Fruit fly (Drosophila melanogaster): ENCODE results near the gene CG33920.

Gene CG33920

dm6 chr3R:31059807-31060707 lies 15.2 kb upstream of the CG33920 start (continued):
- no peak for TF ChIP-seq CG31388 (GFP tag; optimal IDR thresholded peaks at IDR 0.05)
- TF ChIP-seq Hsf (GFP tag; optimal IDR thresholded peaks at IDR 0.05): peak; percentile 20
- TF ChIP-seq danr (GFP tag; IDR thresholded peaks at IDR 0.05): 0 out of 2 replicates have a peak, but pooled peaks have one; percentile 10
- TF ChIP-seq shn (GFP tag; optimal IDR thresholded peaks at IDR 0.05): peak; percentile 20
- peak; percentile 92 for TF ChIP-seq sens (GFP tag)
- peak; percentile 11 for TF ChIP-seq Mad (GFP tag; optimal IDR thresholded peaks at IDR 0.05)
- TF ChIP-seq dati (GFP tag; IDR thresholded peaks at IDR 0.05): 0 out of 2 replicates have a peak, but pooled peaks have one; percentile 30
- peak; percentile 31 for TF ChIP-seq Bdp1 (GFP tag; optimal IDR thresholded peaks at IDR 0.05)
- TF ChIP-seq phol (tag; optimal IDR thresholded peaks at IDR 0.05): peak; percentile 48
- no peak for TF ChIP-seq Gsc (GFP tag; IDR thresholded peaks at IDR 0.05)
- no peak for TF ChIP-seq CG6683 (GFP tag; optimal IDR thresholded peaks at IDR 0.05)
- TF ChIP-seq E2f2 (GFP tag; IDR thresholded peaks at IDR 0.05): no peak
- peak; percentile 30 for TF ChIP-seq CG7786 (GFP tag; optimal IDR thresholded peaks at IDR 0.05)
- peak; percentile 33 for TF ChIP-seq CG13775 (GFP tag; optimal IDR thresholded peaks at IDR 0.05)
- no peak for TF ChIP-seq fd64A (GFP tag; optimal IDR thresholded peaks at IDR 0.05)
- peak; percentile 26; the same call in 1 of the 2 replicates for TF ChIP-seq CG4730 (GFP tag; IDR thresholded peaks at IDR 0.05)
- TF ChIP-seq TFAM (GFP tag; optimal IDR thresholded peaks at IDR 0.05): no peak
- TF ChIP-seq HLH54F (GFP tag; optimal IDR thresholded peaks at IDR 0.05): peak; percentile 3
- TF ChIP-seq Camta (GFP tag; optimal IDR thresholded peaks at IDR 0.05): peak; percentile 5
- peak; percentile 77 for TF ChIP-seq CG4360 (GFP tag; IDR thresholded peaks at IDR 0.05)
- no peak for TF ChIP-seq Dp (GFP tag; optimal IDR thresholded peaks at IDR 0.05)
- TF ChIP-seq sob (GFP tag; IDR thresholded peaks at IDR 0.05): no peak; the same call in 1 of the 2 replicates
- TF ChIP-seq Xrp1 (GFP tag; IDR thresholded peaks at IDR 0.05): peak; percentile 65
- TF ChIP-seq Elba2 (GFP tag; optimal IDR thresholded peaks at IDR 0.05): peak; percentile 90
- no peak for TF ChIP-seq H2.0 (GFP tag; IDR thresholded peaks at IDR 0.05)
- TF ChIP-seq CG1792 (GFP tag; optimal IDR thresholded peaks at IDR 0.05): no peak
- TF ChIP-seq toy (GFP tag; IDR thresholded peaks at IDR 0.05): no peak
- TF ChIP-seq gcm (GFP tag; optimal IDR thresholded peaks at IDR 0.05): no peak
- no peak for TF ChIP-seq CG5180 (GFP tag; optimal IDR thresholded peaks at IDR 0.05)
- TF ChIP-seq CG11398 (GFP tag; optimal IDR thresholded peaks at IDR 0.05): no peak
- peak; percentile 3 for TF ChIP-seq Abd-B (GFP tag; optimal IDR thresholded peaks at IDR 0.05)
- TF ChIP-seq bowl (GFP tag; IDR thresholded peaks at IDR 0.05): no peak
- peak; percentile 9 for TF ChIP-seq trem (tag; optimal IDR thresholded peaks at IDR 0.05)
- no peak for TF ChIP-seq CG10654 (GFP tag; optimal IDR thresholded peaks at IDR 0.05)
- peak; percentile 15 for TF ChIP-seq sug (tag; optimal IDR thresholded peaks at IDR 0.05)
- TF ChIP-seq ken (GFP tag; IDR thresholded peaks at IDR 0.05): 0 out of 3 replicates have a peak, but pooled peaks have one; percentile 47
- peak; percentile 43; the same call in 1 of the 4 replicates for TF ChIP-seq Gug (GFP tag; IDR thresholded peaks at IDR 0.05)
- TF ChIP-seq pan (optimal IDR thresholded peaks at IDR 0.05): no peak
- TF ChIP-seq pan (GFP tag; optimal IDR thresholded peaks at IDR 0.05 in 1 of 2, IDR thresholded peaks at IDR 0.05 in 1 of 2): peak in 1 of 2 experiments; percentile 52
- TF ChIP-seq CG11456 (GFP tag; IDR thresholded peaks at IDR 0.05): no peak
- no peak for TF ChIP-seq stwl (tag; optimal IDR thresholded peaks at IDR 0.05)
- TF ChIP-seq CG16779 (GFP tag; IDR thresholded peaks at IDR 0.05): no peak
- no peak for TF ChIP-seq amos (GFP tag; IDR thresholded peaks at IDR 0.05; ENCODE audit: partially characterized antibody)
- TF ChIP-seq ac (GFP tag; optimal IDR thresholded peaks at IDR 0.05): no peak
- no peak for TF ChIP-seq sqz (GFP tag; optimal IDR thresholded peaks at IDR 0.05)
- peak; percentile 14 for TF ChIP-seq CG6254 (GFP tag; optimal IDR thresholded peaks at IDR 0.05)
- TF ChIP-seq CG31365 (tag; optimal IDR thresholded peaks at IDR 0.05): no peak
- no peak for TF ChIP-seq CG2116 (GFP tag; optimal IDR thresholded peaks at IDR 0.05)
- TF ChIP-seq CG8924 (tag; optimal IDR thresholded peaks at IDR 0.05): no peak
- TF ChIP-seq Hmr (GFP tag; optimal IDR thresholded peaks at IDR 0.05): peak; percentile 2

All from whole organism, embryonic.